Fruit fly (Drosophila melanogaster) whole organism, larva: Measurements from ENCODE around the gene Alp9.

Experiments used
- noc ChIP-seq: fragments of 200-800 bp; sonication (Bioruptor generic); optimal IDR thresholded peaks from 3 replicates; lab custom pipeline; 2019; ENCODE audit warnings: missing biosample characterization, mild to moderate bottlenecking, missing genetic modification characterization, moderate library complexity

The Alp9 gene

DNA sequence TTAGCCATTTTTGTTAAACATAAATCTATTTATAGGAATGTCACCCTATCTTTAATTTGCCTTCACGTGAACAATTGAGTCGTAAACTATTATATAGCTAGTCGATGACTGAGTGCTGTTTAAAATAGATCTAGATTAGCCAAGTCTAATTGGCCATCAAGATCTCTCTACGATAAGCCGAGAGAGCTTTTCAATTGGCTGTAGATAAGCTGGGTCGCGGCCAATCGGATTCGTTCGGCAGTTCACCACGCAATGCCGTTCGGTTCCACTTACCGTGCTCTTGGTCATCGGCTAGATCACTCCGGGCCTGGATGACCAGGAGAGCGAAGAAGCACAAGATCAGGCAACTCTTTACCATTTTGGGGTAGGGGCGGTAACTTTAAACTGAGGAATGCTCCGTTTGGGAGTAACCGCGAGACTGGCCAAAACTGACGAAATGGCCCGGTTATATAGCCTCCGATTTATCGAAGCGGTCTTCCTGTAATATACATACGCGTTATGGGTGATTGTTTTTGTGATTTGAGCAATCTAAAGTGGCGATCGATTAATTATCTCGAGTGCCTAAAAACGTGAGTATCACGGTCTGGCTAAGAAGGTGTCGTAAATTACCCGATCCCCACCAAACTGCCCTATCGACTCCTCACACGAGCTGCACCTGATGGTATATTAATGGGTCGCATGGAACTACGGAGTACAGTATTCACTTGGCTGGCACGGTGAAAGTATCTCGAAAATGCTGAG lies at the start of gene Alp9, which contains the start of gene Alp10:
Gene Alp9, plus strand, starts transcription at position 690 of the 741 bp plus-strand sequence.
Gene Alp10, minus strand, starts transcription at position 420 of the 741 bp plus-strand sequence.
- TF ChIP-seq noc (tag; lab: Kevin White, UChicago), result no peak

DNA sequence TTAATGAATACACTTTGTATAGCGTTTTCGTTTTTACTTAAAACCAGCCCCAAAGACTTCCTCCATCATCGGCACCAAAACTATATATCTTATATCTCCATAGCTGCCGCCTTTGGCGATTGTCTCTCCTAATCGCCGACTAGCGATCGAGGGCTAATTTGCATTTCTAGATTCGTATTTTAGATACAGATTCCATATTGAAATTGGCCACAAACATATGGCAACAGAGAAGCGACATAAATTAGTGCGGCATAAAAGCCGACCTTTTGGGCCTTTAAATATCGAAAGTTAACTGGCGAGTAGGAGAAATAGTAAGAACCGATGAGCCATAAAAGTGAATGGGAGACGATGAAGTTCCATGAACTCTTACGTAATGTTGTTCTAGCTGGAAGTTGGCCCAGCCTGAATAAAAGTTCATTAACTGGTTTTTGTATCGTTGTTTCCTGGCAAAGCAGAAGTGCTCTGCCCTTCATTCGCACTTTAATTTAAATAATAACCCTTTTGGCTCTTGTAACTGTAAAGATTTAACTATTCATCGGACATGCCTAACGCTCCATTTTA lies 46.7 kb upstream of the Alp9 start:
- no peak for TF ChIP-seq noc (tag; lab: Kevin White, UChicago)

DNA sequence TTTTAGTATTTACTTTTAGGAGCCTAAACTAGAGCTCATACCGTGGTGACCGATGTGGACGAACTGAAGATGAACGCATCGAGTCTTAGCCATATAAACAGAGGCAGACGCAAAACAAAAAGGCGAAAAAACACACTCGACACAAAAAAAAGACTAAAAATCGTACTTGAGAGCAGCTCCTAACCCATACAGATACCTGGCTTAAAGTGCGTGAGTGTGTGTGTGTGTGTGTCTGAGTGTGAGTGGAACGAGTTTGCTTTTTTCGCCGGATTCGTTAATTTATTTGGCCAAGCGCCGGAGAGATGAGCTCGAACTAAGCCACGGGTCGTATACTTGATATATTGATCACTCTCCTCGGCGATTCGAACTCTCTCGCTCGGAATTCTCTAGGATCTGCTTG lies 44.3 kb upstream of the Alp9 start, which contains the start of gene frm:
Gene frm, minus strand, starts transcription at position 73 of the 400 bp plus-strand sequence.
- no peak for TF ChIP-seq noc (tag; lab: Kevin White, UChicago)

DNA sequence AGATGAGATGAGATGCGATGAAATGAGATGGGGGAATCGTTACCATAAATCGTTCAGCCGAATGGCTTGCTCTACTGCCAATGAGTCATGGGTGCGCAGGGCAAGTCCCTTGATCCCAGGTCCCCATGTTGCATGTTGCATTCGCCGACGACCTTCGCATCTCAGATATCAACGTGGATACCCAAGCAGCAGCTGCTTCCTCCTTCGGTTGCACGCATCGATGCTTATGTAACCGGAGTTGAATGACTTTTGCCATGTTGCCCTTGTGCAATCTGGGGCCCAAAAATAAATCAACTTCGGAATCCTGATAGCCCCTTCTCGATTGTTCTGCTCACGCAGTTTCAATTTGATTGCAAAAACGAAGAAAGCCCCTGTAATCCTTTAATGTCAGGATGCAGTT lies 41.6 kb upstream of the Alp9 start:
- TF ChIP-seq noc (tag; lab: Kevin White, UChicago), result no peak

DNA sequence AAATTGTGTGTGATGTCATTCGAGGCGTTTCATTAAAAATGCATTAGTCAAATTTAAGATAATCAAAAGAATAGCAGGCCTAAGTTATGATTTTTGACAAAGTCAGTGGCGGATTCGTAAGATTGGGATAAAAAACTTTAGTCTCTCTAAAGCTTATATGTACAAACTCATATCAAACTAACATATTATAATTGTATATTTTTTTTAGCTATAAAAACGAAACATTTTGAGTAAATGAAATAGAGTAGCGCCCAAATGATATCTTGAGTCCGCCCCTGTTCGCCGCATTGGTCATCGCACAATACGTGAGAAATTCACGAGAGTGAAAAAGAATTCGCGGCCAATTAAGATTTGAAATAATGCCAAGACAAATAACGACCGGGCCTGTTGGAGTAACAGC lies 41.0 kb upstream of the Alp9 start:
- TF ChIP-seq noc (tag; lab: Kevin White, UChicago), result peak; percentile 65

DNA sequence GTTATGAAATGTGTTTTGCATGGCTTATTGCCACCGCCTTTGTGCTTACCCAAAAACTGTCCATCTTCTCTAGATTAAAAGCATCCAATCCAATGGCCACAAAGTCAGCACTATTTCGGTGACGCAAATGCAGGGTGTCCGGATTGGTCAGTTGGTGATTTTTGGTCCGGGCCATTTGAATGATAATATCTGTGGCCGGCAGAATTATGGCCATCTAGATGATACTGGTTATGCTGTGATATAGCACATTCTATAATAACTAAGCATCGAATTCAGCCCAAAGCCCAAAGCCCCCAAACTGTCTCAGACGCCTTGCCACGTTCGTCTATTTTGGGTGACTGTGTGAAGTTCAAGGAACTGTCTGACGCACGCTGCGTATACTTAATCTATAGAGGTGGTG lies 39.1 kb upstream of the Alp9 start:
- TF ChIP-seq noc (tag; lab: Kevin White, UChicago), result no peak

DNA sequence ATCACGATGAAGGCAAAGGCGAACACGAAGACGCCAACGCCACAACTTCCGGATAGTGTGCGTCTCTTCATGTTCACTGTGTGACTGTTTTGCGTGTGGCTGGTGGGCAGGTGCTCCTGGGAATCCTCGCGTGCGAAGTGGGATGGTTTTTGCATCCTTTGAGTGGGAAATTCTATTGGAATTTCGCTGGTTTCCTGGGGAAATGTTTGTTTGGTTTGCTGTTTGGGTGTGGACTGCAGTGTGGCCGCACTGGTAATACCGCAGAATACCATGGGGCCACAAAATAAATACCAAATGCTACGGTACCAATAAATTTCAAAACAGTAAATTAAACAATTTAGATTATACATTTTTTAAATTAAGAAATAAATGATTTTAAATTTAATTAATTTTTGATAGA lies 34.0 kb upstream of the Alp9 start, which contains the start of gene sinu:
Gene sinu, minus strand, starts transcription at position 258 of the 400 bp plus-strand sequence.
- no peak for TF ChIP-seq noc (tag; lab: Kevin White, UChicago)

DNA sequence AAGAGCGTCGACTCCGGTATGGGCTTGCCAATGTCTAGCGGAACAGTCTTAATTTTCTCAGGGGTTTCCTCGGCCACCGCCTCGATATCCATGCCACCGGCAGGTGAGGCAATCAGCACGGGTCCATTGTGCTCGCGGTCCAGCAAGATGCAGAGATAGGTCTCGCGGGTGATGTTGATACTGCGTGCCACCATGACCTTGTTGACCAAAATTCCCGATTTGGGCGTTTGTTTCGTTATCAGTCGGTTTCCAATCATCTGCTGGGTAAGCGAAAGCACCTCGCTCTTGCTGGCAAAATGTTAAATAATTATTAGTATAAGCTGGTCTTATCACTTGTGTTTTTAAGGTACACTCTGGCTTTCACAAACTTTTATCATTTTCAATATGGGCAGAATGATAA lies 32.8 kb upstream of the Alp9 start:
- no peak for TF ChIP-seq noc (tag; lab: Kevin White, UChicago)

DNA sequence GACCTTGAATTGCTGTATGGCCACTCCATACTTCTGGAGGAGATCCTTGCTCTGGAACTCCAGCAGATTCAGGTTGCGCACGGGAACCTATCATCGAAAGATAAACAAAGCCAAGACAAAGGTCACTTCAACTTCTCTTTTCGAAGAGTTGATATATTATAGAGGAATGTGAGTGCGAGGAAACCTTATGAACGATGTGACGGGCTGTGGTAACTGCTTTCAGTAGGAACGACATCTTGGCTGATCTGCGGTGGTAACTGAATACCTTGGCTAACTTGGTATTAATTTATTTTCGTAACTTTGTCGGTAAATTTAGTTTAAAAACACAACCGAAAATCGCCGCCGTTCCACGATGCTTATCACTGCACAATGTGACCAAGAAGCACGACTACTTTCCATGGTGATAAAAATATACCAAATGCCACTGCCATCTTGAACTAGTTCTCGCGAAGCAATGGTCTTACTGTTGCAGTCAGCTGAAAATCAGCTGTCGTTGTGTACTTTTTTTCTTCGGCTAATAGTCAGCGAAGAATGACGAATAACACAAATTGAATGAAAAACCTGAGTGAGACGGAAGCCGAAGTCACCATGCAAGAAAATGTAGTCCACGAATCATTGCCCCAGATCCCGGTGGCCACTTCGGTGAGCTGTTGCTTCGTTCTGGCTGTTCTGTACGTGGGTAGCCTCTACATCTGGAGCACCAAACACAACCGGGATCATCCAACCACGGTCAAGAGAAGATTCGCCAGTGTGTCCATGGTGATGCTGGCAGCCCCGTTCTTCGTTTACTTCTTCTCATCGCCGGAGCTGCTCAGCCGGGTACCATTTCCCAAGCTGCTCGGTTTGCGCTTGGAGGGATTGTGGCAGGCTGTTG lies 31.8 kb upstream of the Alp9 start, which contains the start of the genes ScsbetaG and Sras:
Gene ScsbetaG, minus strand, starts transcription at position 383 of the 874 bp plus-strand sequence.
Gene Sras, plus strand, starts transcription at position 466 of the 874 bp plus-strand sequence.
- TF ChIP-seq noc (tag; lab: Kevin White, UChicago), result no peak

dm6 chr3L:5565051-5565688 lies 30.2 kb upstream of the Alp9 start, which contains the start of gene bc10:
TSS of gene bc10 (plus strand) at chr3L:5565231.
- TF ChIP-seq noc (tag; lab: Kevin White, UChicago), result no peak

DNA sequence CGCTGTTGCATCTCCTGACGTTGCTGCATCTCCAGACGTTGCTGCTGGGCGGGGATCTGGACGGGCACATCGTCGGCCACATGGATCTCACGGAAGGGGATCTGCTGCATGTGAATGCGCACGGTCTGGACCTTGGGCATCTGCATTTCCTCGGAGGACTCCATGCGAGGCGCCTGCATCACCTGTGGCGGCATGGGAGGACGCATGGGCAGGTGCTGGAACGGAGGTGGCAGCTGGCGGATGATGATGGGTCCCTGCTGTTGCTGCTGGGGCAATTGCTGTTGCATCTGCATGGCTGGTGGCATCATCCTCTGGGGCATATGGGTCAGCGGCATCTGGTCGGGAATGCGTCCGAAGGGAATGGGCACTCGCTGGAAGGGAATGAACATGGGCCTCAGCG lies 27.0 kb upstream of the Alp9 start:
- TF ChIP-seq noc (tag; lab: Kevin White, UChicago), result no peak

DNA sequence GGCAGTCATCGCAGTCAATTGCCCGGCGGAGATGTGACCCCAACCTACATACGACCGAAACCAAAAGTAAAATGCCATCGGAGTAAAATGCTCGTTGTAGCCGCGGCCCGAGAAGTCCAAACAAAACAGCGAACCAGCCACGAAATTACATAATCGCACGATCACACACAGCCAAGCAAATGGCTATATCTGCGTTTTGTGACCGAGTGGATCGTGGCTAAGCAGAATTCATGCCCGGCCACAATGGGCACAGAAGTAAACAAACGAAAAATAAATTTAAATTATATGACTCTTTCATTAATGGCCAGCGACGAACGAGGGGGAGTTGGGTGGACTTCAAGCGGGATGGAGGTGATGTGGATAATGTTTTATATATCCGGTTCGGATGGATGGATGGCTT lies 25.6 kb upstream of the Alp9 start:
- TF ChIP-seq noc (tag; lab: Kevin White, UChicago), result no peak

dm6 chr3L:5571051-5571450 lies 24.3 kb upstream of the Alp9 start:
- TF ChIP-seq noc (tag; lab: Kevin White, UChicago), result no peak

- TF ChIP-seq noc (tag; lab: Kevin White, UChicago), result no peak
Observed at dm6 chr3L:5575524-5575923, 19.8 kb upstream of the Alp9 start.

DNA sequence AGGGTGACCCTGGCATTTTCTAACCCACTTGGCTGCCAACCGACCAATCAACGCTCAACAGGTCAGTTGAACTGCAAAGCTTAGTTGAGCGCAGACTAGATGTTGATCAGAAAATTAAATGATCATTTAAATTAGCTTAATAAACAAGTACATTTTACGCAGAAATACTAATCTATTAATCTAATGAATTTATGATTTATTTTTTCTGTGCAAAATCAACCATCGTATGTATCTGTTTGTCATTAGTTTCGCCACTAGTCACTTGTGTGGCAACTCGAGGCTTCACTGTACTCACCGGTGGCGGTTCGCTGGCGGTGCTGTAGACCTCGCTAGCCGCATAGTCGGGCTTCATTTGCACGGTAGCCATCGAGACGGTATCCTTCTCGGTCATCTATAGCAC lies 18.8 kb upstream of the Alp9 start:
- no peak for TF ChIP-seq noc (tag; lab: Kevin White, UChicago)
